Worm (Caenorhabditis elegans) whole organism, late embryonic: ENCODE data around the gene frpr-18.

ENCODE experiments used
- C08G9.2 ChIP-seq: sonication (generic microtip); optimal IDR thresholded peaks from 2 replicates; lab custom pipeline; 2016; ENCODE audit warnings: mild to moderate bottlenecking, missing genetic modification characterization, moderate library complexity, missing compliant biosample characterization
- C38D4.7 ChIP-seq: fragments of 200-800 bp; sonication (Bioruptor generic); optimal IDR thresholded peaks from 2 replicates; lab custom pipeline; 2018; ENCODE audit warnings: mild to moderate bottlenecking, missing genetic modification characterization, moderate library complexity, missing compliant biosample characterization
- F13H6.1 ChIP-seq: sonication (generic microtip); optimal IDR thresholded peaks from 2 replicates; lab custom pipeline; 2016; ENCODE audit warnings: missing genetic modification characterization, missing compliant biosample characterization
- T23F11.4 ChIP-seq: fragments of 200-800 bp; sonication (Bioruptor generic); optimal IDR thresholded peaks from 2 replicates; lab custom pipeline; 2018; ENCODE audit warnings: mild to moderate bottlenecking, missing genetic modification characterization, missing compliant biosample characterization
- ahr-1 ChIP-seq: sonication (generic microtip); optimal IDR thresholded peaks from 2 replicates; lab custom pipeline; 2016; ENCODE audit warnings: missing genetic modification characterization, missing compliant biosample characterization
- ama-1 ChIP-seq: fragments of 150-350 bp; optimal IDR thresholded peaks from 2 replicates; lab custom pipeline; 2014
- ceh-19 ChIP-seq: fragments of 200-800 bp; sonication (Bioruptor generic); optimal IDR thresholded peaks from 2 replicates; lab custom pipeline; 2018; ENCODE audit warnings: mild to moderate bottlenecking, missing genetic modification characterization, missing compliant biosample characterization
- ceh-2 ChIP-seq: sonication (generic microtip); optimal IDR thresholded peaks from 2 replicates; lab custom pipeline; 2016; ENCODE audit warnings: missing genotype, missing genetic modification characterization, missing compliant biosample characterization
- ceh-22 ChIP-seq: sonication (generic microtip); optimal IDR thresholded peaks from 2 replicates; lab custom pipeline; 2017; ENCODE audit warnings: missing biosample characterization, missing genetic modification characterization
- ceh-24 ChIP-seq: sonication (generic microtip); optimal IDR thresholded peaks from 2 replicates; lab custom pipeline; 2016; ENCODE audit warnings: mild to moderate bottlenecking, missing genetic modification characterization, missing compliant biosample characterization
- ceh-31 ChIP-seq: sonication (generic microtip); optimal IDR thresholded peaks from 2 replicates; lab custom pipeline; 2016; ENCODE audit warnings: missing genetic modification characterization, missing compliant biosample characterization
- ceh-34 ChIP-seq: sonication (generic microtip); optimal IDR thresholded peaks from 2 replicates; lab custom pipeline; 2016; ENCODE audit warnings: mild to moderate bottlenecking, missing genetic modification characterization, missing compliant biosample characterization
- ceh-45 ChIP-seq: fragments of 200-800 bp; sonication (Bioruptor generic); IDR thresholded peaks from 2 replicates; pipeline ENCODE4 v1.3.6; 2022; ENCODE audit warnings: missing genetic modification reagents, missing genetic modification characterization, missing compliant biosample characterization
- ceh-6 ChIP-seq: fragments of 200-800 bp; sonication (Bioruptor generic); optimal IDR thresholded peaks from 2 replicates; lab custom pipeline; 2018; ENCODE audit warnings: mild to moderate bottlenecking, missing genetic modification characterization, missing compliant biosample characterization
- ceh-9 ChIP-seq: sonication (generic microtip); optimal IDR thresholded peaks from 2 replicates; lab custom pipeline; 2016; ENCODE audit warnings: mild to moderate bottlenecking, missing genetic modification characterization, inconsistent platforms, missing compliant biosample characterization
- che-1 ChIP-seq: sonication (generic microtip); optimal IDR thresholded peaks from 2 replicates; lab custom pipeline; 2016; ENCODE audit warnings: mild to moderate bottlenecking, missing genetic modification characterization, missing compliant biosample characterization
- dmd-4 ChIP-seq: sonication (generic microtip); optimal IDR thresholded peaks from 2 replicates; lab custom pipeline; 2016; ENCODE audit warnings: borderline replicate concordance, missing genetic modification characterization, missing compliant biosample characterization
- dve-1 ChIP-seq: sonication (generic microtip); optimal IDR thresholded peaks from 2 replicates; lab custom pipeline; 2017; ENCODE audit warnings: antibody characterized with exemption, mild to moderate bottlenecking, missing genetic modification characterization, missing compliant biosample characterization
- elt-2 ChIP-seq: sonication (generic microtip); optimal IDR thresholded peaks from 2 replicates; lab custom pipeline; 2016; ENCODE audit warnings: missing genetic modification reagents, missing genetic modification characterization, missing compliant biosample characterization
- eyg-1 ChIP-seq: sonication (generic microtip); optimal IDR thresholded peaks from 2 replicates; lab custom pipeline; 2016; ENCODE audit warnings: missing genotype, missing genetic modification characterization, missing compliant biosample characterization
- fax-1 ChIP-seq: sonication (generic microtip); optimal IDR thresholded peaks from 2 replicates; lab custom pipeline; 2016; ENCODE audit warnings: missing genotype, missing genetic modification characterization, missing compliant biosample characterization
- fkh-10 ChIP-seq: fragments of 150-350 bp; optimal IDR thresholded peaks from 2 replicates; lab custom pipeline; 2014; ENCODE audit warnings: missing biosample characterization, missing genetic modification reagents, missing genetic modification characterization
- fkh-6 ChIP-seq: sonication (generic microtip); optimal IDR thresholded peaks from 2 replicates; lab custom pipeline; 2016; ENCODE audit warnings: missing genetic modification characterization, missing compliant biosample characterization
- gmeb-2 ChIP-seq: sonication (generic microtip); optimal IDR thresholded peaks from 2 replicates; lab custom pipeline; 2016; ENCODE audit warnings: missing genetic modification characterization, inconsistent platforms, missing compliant biosample characterization
- hlh-13 ChIP-seq: fragments of 200-800 bp; sonication (Bioruptor generic); optimal IDR thresholded peaks from 2 replicates; lab custom pipeline; 2018; ENCODE audit warnings: mild to moderate bottlenecking, missing genetic modification characterization, missing compliant biosample characterization
- hlh-15 ChIP-seq: sonication (generic microtip); optimal IDR thresholded peaks from 2 replicates; lab custom pipeline; 2016; ENCODE audit warnings: missing genetic modification characterization, missing compliant biosample characterization
- hlh-30 ChIP-seq: sonication (generic microtip); optimal IDR thresholded peaks from 2 replicates; lab custom pipeline; 2017; ENCODE audit warnings: antibody characterized with exemption, missing genetic modification characterization, missing compliant biosample characterization; ENCODE audit not compliant: insufficient read depth
- hlh-6 ChIP-seq: sonication (generic microtip); optimal IDR thresholded peaks from 2 replicates; lab custom pipeline; 2016; ENCODE audit warnings: missing genotype, missing genetic modification characterization, missing compliant biosample characterization
- lim-6 ChIP-seq: sonication (generic microtip); optimal IDR thresholded peaks from 2 replicates; lab custom pipeline; 2016; ENCODE audit warnings: missing genetic modification characterization, missing compliant biosample characterization
- lin-11 ChIP-seq: fragments of 200-800 bp; sonication (Bioruptor generic); optimal IDR thresholded peaks from 2 replicates; lab custom pipeline; 2018; ENCODE audit warnings: mild to moderate bottlenecking, missing genetic modification characterization, missing compliant biosample characterization
- madf-2 ChIP-seq: sonication (generic microtip); optimal IDR thresholded peaks from 2 replicates; lab custom pipeline; 2017; ENCODE audit warnings: missing genetic modification characterization, missing compliant biosample characterization
- mec-3 ChIP-seq: sonication (generic microtip); optimal IDR thresholded peaks from 2 replicates; lab custom pipeline; 2016; ENCODE audit warnings: borderline replicate concordance, missing genetic modification characterization, missing compliant biosample characterization
- nfya-1 ChIP-seq: sonication (generic microtip); optimal IDR thresholded peaks from 2 replicates; lab custom pipeline; 2017; ENCODE audit warnings: missing genetic modification characterization, mild to moderate bottlenecking, missing compliant biosample characterization, antibody characterized with exemption, moderate library complexity
- nhr-11 ChIP-seq: fragments of 150-350 bp; optimal IDR thresholded peaks from 2 replicates; lab custom pipeline; 2014; ENCODE audit warnings: missing biosample characterization, missing genetic modification characterization
- nhr-232 ChIP-seq: sonication (generic microtip); optimal IDR thresholded peaks from 2 replicates; lab custom pipeline; 2016; ENCODE audit warnings: missing genetic modification characterization, missing compliant biosample characterization
- npax-4 ChIP-seq: sonication (generic microtip); optimal IDR thresholded peaks from 2 replicates; lab custom pipeline; 2016; ENCODE audit warnings: missing genetic modification characterization, missing compliant biosample characterization
- odd-2 ChIP-seq: sonication (generic microtip); optimal IDR thresholded peaks from 2 replicates; lab custom pipeline; 2017; ENCODE audit warnings: antibody characterized with exemption, mild to moderate bottlenecking, missing genetic modification characterization, missing compliant biosample characterization
- pag-3 ChIP-seq: sonication (generic microtip); optimal IDR thresholded peaks from 2 replicates; lab custom pipeline; 2016; ENCODE audit warnings: missing compliant biosample characterization, missing genetic modification characterization, borderline replicate concordance
- pat-9 ChIP-seq: fragments of 200-800 bp; sonication (Bioruptor generic); optimal IDR thresholded peaks from 2 replicates; lab custom pipeline; 2018; ENCODE audit warnings: mild to moderate bottlenecking, missing genetic modification characterization, moderate library complexity, missing compliant biosample characterization
- pax-1 ChIP-seq: fragments of 150-350 bp; optimal IDR thresholded peaks from 2 replicates; lab custom pipeline; 2014; ENCODE audit warnings: missing biosample characterization, missing genetic modification characterization
- pha-2 ChIP-seq: sonication (generic microtip); optimal IDR thresholded peaks from 2 replicates; lab custom pipeline; 2017; ENCODE audit warnings: mild to moderate bottlenecking, missing genetic modification characterization, missing compliant biosample characterization
- pha-4 ChIP-seq: fragments of 150-350 bp; optimal IDR thresholded peaks from 2 replicates; lab custom pipeline; 2018; ENCODE audit warnings: missing biosample characterization, missing genetic modification reagents, missing genetic modification characterization
- pros-1 ChIP-seq: fragments of 150-350 bp; optimal IDR thresholded peaks from 2 replicates; lab custom pipeline; 2014; ENCODE audit warnings: missing biosample characterization, missing genetic modification reagents, missing genetic modification characterization
- sdc-2 ChIP-seq: sonication (generic microtip); optimal IDR thresholded peaks from 2 replicates; lab custom pipeline; 2016; ENCODE audit warnings: missing genotype, missing genetic modification characterization, missing compliant biosample characterization
- sox-2 ChIP-seq: fragments of 200-800 bp; sonication (Bioruptor generic); IDR thresholded peaks from 2 replicates; pipeline ENCODE4 v1.3.6; 2022; ENCODE audit warnings: missing genetic modification reagents, missing genetic modification characterization, missing compliant biosample characterization
- sox-4 ChIP-seq: sonication (generic microtip); optimal IDR thresholded peaks from 2 replicates; lab custom pipeline; 2017; ENCODE audit warnings: mild to moderate bottlenecking, missing genetic modification characterization, inconsistent platforms, missing compliant biosample characterization
- syd-9 ChIP-seq: sonication (generic microtip); optimal IDR thresholded peaks from 2 replicates; lab custom pipeline; 2016; ENCODE audit warnings: mild to moderate bottlenecking, missing genetic modification characterization, moderate library complexity, missing compliant biosample characterization
- tbx-2 ChIP-seq: sonication (generic microtip); optimal IDR thresholded peaks from 2 replicates; lab custom pipeline; 2016; ENCODE audit warnings: missing genetic modification characterization, missing compliant biosample characterization
- unc-86 ChIP-seq: sonication (generic microtip); optimal IDR thresholded peaks from 2 replicates; lab custom pipeline; 2016; ENCODE audit warnings: missing genetic modification characterization, missing compliant biosample characterization
- ztf-16 ChIP-seq: sonication (generic microtip); optimal IDR thresholded peaks from 2 replicates; lab custom pipeline; 2017; ENCODE audit warnings: missing genetic modification characterization, missing compliant biosample characterization

Gene frpr-18

DNA sequence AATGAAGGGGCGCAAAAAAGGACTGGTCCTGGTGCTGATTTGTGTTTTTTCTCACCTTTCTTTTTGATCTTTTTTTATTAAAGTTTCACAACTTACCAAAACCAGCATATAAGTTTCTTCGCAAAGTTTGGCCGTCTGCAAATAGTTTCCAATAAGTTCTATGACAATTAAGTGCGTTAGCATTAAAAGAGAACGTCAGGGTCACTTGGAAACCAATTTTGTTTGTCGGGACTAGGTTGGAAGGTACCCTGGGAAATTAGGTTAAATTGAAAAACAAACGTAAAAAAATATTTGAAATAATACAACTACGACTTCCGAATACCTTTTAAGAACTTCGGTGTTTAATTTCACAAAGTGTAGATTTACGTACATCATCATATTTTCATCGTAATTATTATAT, 8.5 kb downstream of the frpr-18 start:
- no peak for TF ChIP-seq dmd-4 (tag; lab: Kevin White, UChicago)
- TF ChIP-seq odd-2 (tag; lab: Kevin White, UChicago), result no peak
- no peak for TF ChIP-seq C38D4.7 (GFP tag; lab: Kevin White, UChicago)
- TF ChIP-seq F13H6.1 (tag; lab: Kevin White, UChicago), result no peak
- no peak for TF ChIP-seq hlh-30 (tag; lab: Kevin White, UChicago)
- no peak for TF ChIP-seq che-1 (tag; lab: Kevin White, UChicago)
- no peak for TF ChIP-seq ceh-2
- no peak for TF ChIP-seq ceh-24
- TF ChIP-seq ceh-34 (tag; lab: Kevin White, UChicago), result no peak
- no peak for TF ChIP-seq sox-2
- TF ChIP-seq ceh-22 (tag; lab: Kevin White, UChicago), result no peak

- TF ChIP-seq hlh-15 (tag; lab: Kevin White, UChicago) (no peak), sdc-2 (tag; lab: Kevin White, UChicago) (peak; percentile 66), ztf-16 (tag; lab: Kevin White, UChicago) (peak; percentile 31), odd-2 (tag; lab: Kevin White, UChicago) (no peak), npax-4 (tag; lab: Kevin White, UChicago) (no peak), ceh-31 (peak; percentile 93), ceh-45 (GFP tag; lab: Robert Waterston, UW) (no peak), ceh-24 (no peak), C38D4.7 (GFP tag; lab: Kevin White, UChicago) (no peak), elt-2 (tag; lab: Kevin White, UChicago) (no peak), ceh-2 (peak; percentile 64), T23F11.4 (no peak), sox-2 (no peak), ceh-19 (GFP tag; lab: Kevin White, UChicago) (peak; percentile 62), nfya-1 (tag; lab: Kevin White, UChicago) (peak; percentile 89), nhr-11 (no peak), fkh-6 (tag; lab: Kevin White, UChicago) (no peak), pros-1 (peak; percentile 98), pax-1 (tag; lab: Kevin White, UChicago) (peak; percentile 35), gmeb-2 (tag; lab: Kevin White, UChicago) (peak; percentile 13), nhr-232 (tag; lab: Kevin White, UChicago) (no peak), lin-11 (no peak), unc-86 (tag; lab: Kevin White, UChicago) (peak; percentile 44), sox-4 (tag; lab: Kevin White, UChicago) (peak; percentile 8), C08G9.2 (tag; lab: Kevin White, UChicago) (peak; percentile 54), hlh-30 (tag; lab: Kevin White, UChicago) (peak; percentile 50), ama-1 (lab: Kevin White, UChicago) (no peak), ceh-9 (no peak), syd-9 (tag; lab: Kevin White, UChicago) (peak; percentile 89), pag-3 (tag; lab: Kevin White, UChicago) (no peak), madf-2 (tag; lab: Kevin White, UChicago) (peak; percentile 59), eyg-1 (tag; lab: Kevin White, UChicago) (peak; percentile 33), che-1 (tag; lab: Kevin White, UChicago) (no peak), mec-3 (peak; percentile 40), hlh-6 (tag; lab: Kevin White, UChicago) (peak; percentile 86), hlh-13 (GFP tag; lab: Kevin White, UChicago) (no peak), ceh-22 (tag; lab: Kevin White, UChicago) (no peak), ahr-1 (tag; lab: Kevin White, UChicago) (peak; percentile 2), fax-1 (tag; lab: Kevin White, UChicago) (peak; percentile 40), ceh-6 (GFP tag; lab: Kevin White, UChicago) (peak; percentile 26), dve-1 (peak; percentile 26), pat-9 (tag; lab: Kevin White, UChicago) (peak; percentile 19), lim-6 (peak; percentile 59), tbx-2 (tag; lab: Kevin White, UChicago) (peak; percentile 90), fkh-10 (no peak), pha-4 (tag; lab: Kevin White, UChicago) (no peak), pha-2 (tag; lab: Kevin White, UChicago) (no peak)
These were observed 9.4 kb downstream of the frpr-18 start for ce11 chrV:6879490-6879889.
